Worm (Caenorhabditis elegans) whole organism, L1 larva: Measurements from ENCODE around the gene ZC443.7.

Experiments used
- ama-1 ChIP-seq: fragments of 150-350 bp; optimal IDR thresholded peaks from 2 replicates; lab custom pipeline; 2014
- lin-15B ChIP-seq: fragments of 150-350 bp; sonication (generic microtip); optimal IDR thresholded peaks from 3 replicates; lab custom pipeline; 2014; ENCODE audit warnings: missing biosample characterization, missing genetic modification characterization
- lin-39 ChIP-seq: fragments of 150-350 bp; optimal IDR thresholded peaks from 2 replicates; lab custom pipeline; 2014; ENCODE audit warnings: missing biosample characterization, missing genetic modification reagents, missing genetic modification characterization
- mep-1 ChIP-seq: fragments of 150-350 bp; optimal IDR thresholded peaks from 2 replicates; lab custom pipeline; 2014; ENCODE audit warnings: missing biosample characterization, missing genetic modification characterization
- nhr-11 ChIP-seq: fragments of 150-350 bp; optimal IDR thresholded peaks from 2 replicates; lab custom pipeline; 2014; ENCODE audit warnings: missing biosample characterization, missing genetic modification characterization
- nhr-12 ChIP-seq: sonication (generic microtip); optimal IDR thresholded peaks from 2 replicates; lab custom pipeline; 2017; ENCODE audit warnings: missing biosample characterization, missing genetic modification characterization
- pqm-1 ChIP-seq: sonication (generic microtip); optimal IDR thresholded peaks from 3 replicates; lab custom pipeline; 2017; ENCODE audit warnings: missing biosample characterization, missing genetic modification characterization
- snpc-4 ChIP-seq: fragments of 150-350 bp; optimal IDR thresholded peaks from 2 replicates; lab custom pipeline; 2014; ENCODE audit warnings: missing biosample characterization, missing genetic modification characterization
- tbx-2 ChIP-seq: sonication (generic microtip); optimal IDR thresholded peaks from 2 replicates; lab custom pipeline; 2016; ENCODE audit warnings: missing genetic modification characterization, missing compliant biosample characterization
- unc-86 ChIP-seq: sonication (generic microtip); optimal IDR thresholded peaks from 2 replicates; lab custom pipeline; 2016; ENCODE audit warnings: missing genetic modification characterization, missing compliant biosample characterization
- zag-1 ChIP-seq: fragments of 150-350 bp; optimal IDR thresholded peaks from 2 replicates; lab custom pipeline; 2014; ENCODE audit warnings: missing biosample characterization, missing genetic modification characterization
- ztf-11 ChIP-seq, 2 experiments: sonication (generic microtip); optimal IDR thresholded peaks; 2 replicates each; lab custom pipeline; 2016 to 2017; ENCODE audit warnings: missing genetic modification characterization in 2 of 2, missing biosample characterization in 1 of 2, missing compliant biosample characterization in 1 of 2

ce11 chrV:12822065-12822464 lies 15.8 kb downstream of the ZC443.7 start:
- TF ChIP-seq mep-1 (tag; lab: Kevin White, UChicago) (no peak), unc-86 (tag; lab: Kevin White, UChicago) (no peak), nhr-12 (tag; lab: Kevin White, UChicago) (no peak), tbx-2 (no peak), ama-1 (lab: Kevin White, UChicago) (no peak), zag-1 (tag; lab: Kevin White, UChicago) (no peak), lin-15B (tag; lab: Kevin White, UChicago) (no peak), nhr-11 (tag; lab: Kevin White, UChicago) (no peak), ztf-11 (tag; optimal IDR thresholded peaks at IDR 0.05; lab: Kevin White, UChicago) (no peak), snpc-4 (tag; lab: Kevin White, UChicago) (no peak), lin-39 (tag; lab: Kevin White, UChicago) (no peak), pqm-1 (tag; lab: Kevin White, UChicago) (no peak)
